Worm (Caenorhabditis elegans) whole organism, dauer: ENCODE results near the gene scav-4.

Experiments
- unc-62 ChIP-seq: sonication (generic microtip); optimal IDR thresholded peaks from 2 replicates; lab custom pipeline; 2017; ENCODE audit warnings: missing biosample characterization, missing genetic modification reagents, missing genetic modification characterization

scav-4 gene

ce11 chrX:12982725-12983124 is 1.1 kb downstream of the scav-4 start:
- no peak for TF ChIP-seq unc-62 (GFP tag; lab: Kevin White, UChicago)

ce11 chrX:12987119-12987518 is 5.5 kb downstream of the scav-4 start, which contains the start of gene mff-1:
mff-1 (minus strand) TSS chrX:12987219.
- no peak for TF ChIP-seq unc-62 (GFP tag; lab: Kevin White, UChicago)

- TF ChIP-seq unc-62 (GFP tag; lab: Kevin White, UChicago): no peak
Measured at ce11 chrX:12989205-12989604, 7.6 kb downstream of the scav-4 start, which contains the start of gene F11C1.7. F11C1.7 (plus strand) TSS chrX:12989344.

- TF ChIP-seq unc-62 (GFP tag; lab: Kevin White, UChicago): no peak
Measured at ce11 chrX:12990529-12991520, 9.2 kb downstream of the scav-4 start, which contains the start of the genes F11C1.1 and vwa-8. F11C1.1 (minus strand) TSS chrX:12990579. vwa-8 (plus strand) TSS chrX:12991470.

- TF ChIP-seq unc-62 (GFP tag; lab: Kevin White, UChicago): no peak
Measured at ce11 chrX:12996161-12996560, 14.6 kb downstream of the scav-4 start.

- no peak for TF ChIP-seq unc-62 (GFP tag; lab: Kevin White, UChicago)
Measured at ce11 chrX:12999567-12999966, 18.0 kb downstream of the scav-4 start.

- no peak for TF ChIP-seq unc-62 (GFP tag; lab: Kevin White, UChicago)
Measured at ce11 chrX:13000837-13001236, 19.3 kb downstream of the scav-4 start.

- TF ChIP-seq unc-62 (GFP tag; lab: Kevin White, UChicago): no peak
Measured at ce11 chrX:13002322-13002721, 20.7 kb downstream of the scav-4 start.

ce11 chrX:13003092-13003491 is 21.5 kb downstream of the scav-4 start:
- TF ChIP-seq unc-62 (GFP tag; lab: Kevin White, UChicago): no peak

ce11 chrX:13004491-13005093 is 23.0 kb downstream of the scav-4 start:
- TF ChIP-seq unc-62 (GFP tag; lab: Kevin White, UChicago): no peak

- TF ChIP-seq unc-62 (GFP tag; lab: Kevin White, UChicago): no peak
Measured at ce11 chrX:13005730-13006129, 24.2 kb downstream of the scav-4 start.

ce11 chrX:13006328-13006727 is 24.8 kb downstream of the scav-4 start:
- TF ChIP-seq unc-62 (GFP tag; lab: Kevin White, UChicago): no peak

ce11 chrX:13006734-13007133 is 25.2 kb downstream of the scav-4 start:
- no peak for TF ChIP-seq unc-62 (GFP tag; lab: Kevin White, UChicago)

- no peak for TF ChIP-seq unc-62 (GFP tag; lab: Kevin White, UChicago)
Measured at ce11 chrX:13007857-13008813, 26.6 kb downstream of the scav-4 start, which contains the start of gene nhr-25. nhr-25 (plus strand) TSS chrX:13008493.

- no peak for TF ChIP-seq unc-62 (GFP tag; lab: Kevin White, UChicago)
Measured at ce11 chrX:13008895-13009294, 27.3 kb downstream of the scav-4 start.
